Worm (Caenorhabditis elegans) whole organism, L3 larva: ENCODE results near the gene pef-1.

Experiments
- ZK546.5 ChIP-seq: sonication (generic microtip); optimal IDR thresholded peaks from 2 replicates; lab custom pipeline; 2017; ENCODE audit warnings: missing biosample characterization, missing genetic modification characterization
- nhr-237 ChIP-seq: fragments of 150-350 bp; optimal IDR thresholded peaks from 2 replicates; lab custom pipeline; 2014; ENCODE audit warnings: missing biosample characterization, missing genetic modification characterization
- pha-4 ChIP-seq: fragments of 150-350 bp; optimal IDR thresholded peaks from 2 replicates; lab custom pipeline; 2014; ENCODE audit warnings: missing biosample characterization, missing genetic modification reagents, missing genetic modification characterization
- skn-1 ChIP-seq: fragments of 150-350 bp; optimal IDR thresholded peaks from 2 replicates; lab custom pipeline; 2014; ENCODE audit warnings: missing biosample characterization, missing genetic modification characterization
- unc-39 ChIP-seq: sonication (generic microtip); optimal IDR thresholded peaks from 4 replicates; lab custom pipeline; 2017; ENCODE audit warnings: missing biosample characterization, missing genetic modification characterization
- ztf-4 ChIP-seq: fragments of 150-350 bp; optimal IDR thresholded peaks from 2 replicates; lab custom pipeline; 2014; ENCODE audit warnings: missing biosample characterization, missing genetic modification characterization

DNA sequence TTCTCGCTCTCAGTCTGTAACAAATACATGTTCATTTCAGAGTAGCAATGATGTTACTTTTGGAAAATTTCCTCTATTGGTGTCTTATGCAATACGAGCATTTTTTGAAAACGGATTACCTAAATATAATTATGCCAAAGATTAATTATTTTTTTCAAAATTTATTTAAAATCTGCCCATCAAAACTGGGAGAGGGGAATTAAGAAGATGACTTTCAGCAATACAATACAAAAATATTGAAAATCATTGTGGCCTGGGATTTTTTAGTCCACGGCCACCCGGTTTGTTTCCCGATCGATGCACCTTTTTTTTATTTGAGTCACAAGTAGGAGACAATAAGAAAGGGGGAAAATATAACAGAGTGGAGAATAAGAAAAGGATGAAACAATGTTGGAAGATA lies 11.8 kb upstream of the pef-1 start, which contains the start of gene fbxa-56:
- TF ChIP-seq pha-4 (no peak), ZK546.5 (tag; lab: Kevin White, UChicago) (no peak), unc-39 (no peak), skn-1 (no peak), nhr-237 (tag; lab: Kevin White, UChicago) (no peak), ztf-4 (tag; lab: Kevin White, UChicago) (no peak)
